Fruit fly (Drosophila melanogaster): Measurements from ENCODE around the gene CG33783.

The CG33783 gene

dm6 chr3R:10084914-10085313 lies 18.3 kb downstream of the CG33783 start (continued):
- no peak for TF ChIP-seq Atf3 (GFP tag; optimal IDR thresholded peaks at IDR 0.05)
- TF ChIP-seq amos (GFP tag; IDR thresholded peaks at IDR 0.05; ENCODE audit: partially characterized antibody) = no peak
- TF ChIP-seq dpn (GFP tag; optimal IDR thresholded peaks at IDR 0.05) = peak; percentile 31 to 53
- no peak for TF ChIP-seq CG31365 (tag; optimal IDR thresholded peaks at IDR 0.05)
- TF ChIP-seq Myb (GFP tag; optimal IDR thresholded peaks at IDR 0.05) = peak; percentile 25
- TF ChIP-seq Hmr (GFP tag; optimal IDR thresholded peaks at IDR 0.05) = peak; percentile 79
- TF ChIP-seq sens (GFP tag) = peak; percentile 74
- peak; percentile 49 for TF ChIP-seq CG13775 (GFP tag; optimal IDR thresholded peaks at IDR 0.05)
- TF ChIP-seq psq (GFP tag; optimal IDR thresholded peaks at IDR 0.05) = no peak
- TF ChIP-seq CG10321 (GFP tag; IDR thresholded peaks at IDR 0.05) = no peak
- no peak for TF ChIP-seq CG2202 (tag; optimal IDR thresholded peaks at IDR 0.05)
- TF ChIP-seq CG8359 (GFP tag; optimal IDR thresholded peaks at IDR 0.05; ENCODE audit: borderline replicate concordance) = no peak
- peak; percentile 57; the same call in 1 of the 3 replicates for TF ChIP-seq CG11456 (GFP tag; IDR thresholded peaks at IDR 0.05)
- TF ChIP-seq ash1 (GFP tag; optimal IDR thresholded peaks at IDR 0.05) = no peak
- peak; percentile 7 for TF ChIP-seq sd (tag; optimal IDR thresholded peaks at IDR 0.05)
- no peak for TF ChIP-seq CG6791 (GFP tag; IDR thresholded peaks at IDR 0.05; ENCODE audit: partially characterized antibody)
- TF ChIP-seq Trl (optimal IDR thresholded peaks at IDR 0.05) = no peak
- TF ChIP-seq Trl (GFP tag; optimal IDR thresholded peaks at IDR 0.05) = no peak
- TF ChIP-seq CG31224 (GFP tag; IDR thresholded peaks at IDR 0.05) = peak; percentile 56
- peak; percentile 7 for TF ChIP-seq Sox102F (GFP tag; optimal IDR thresholded peaks at IDR 0.05)
- TF ChIP-seq CG32772 (GFP tag; IDR thresholded peaks at IDR 0.05) = no peak
- 0 out of 4 replicates have a peak, but pooled peaks have one; percentile 5 for TF ChIP-seq chinmo (GFP tag; IDR thresholded peaks at IDR 0.05; ENCODE audit: partially characterized antibody)
- TF ChIP-seq usp (GFP tag; optimal IDR thresholded peaks at IDR 0.05) = no peak
- TF ChIP-seq H2.0 (GFP tag; IDR thresholded peaks at IDR 0.05) = peak; percentile 61; the same call in 1 of the 2 replicates
- no peak for TF ChIP-seq onecut (GFP tag; IDR thresholded peaks at IDR 0.05)
- no peak for TF ChIP-seq crc (GFP tag; optimal IDR thresholded peaks at IDR 0.05)
- TF ChIP-seq CG10147 (GFP tag; optimal IDR thresholded peaks at IDR 0.05) = peak; percentile 66
- peak; percentile 5 for TF ChIP-seq ERR (GFP tag; optimal IDR thresholded peaks at IDR 0.05)
- no peak for TF ChIP-seq ci (GFP tag; IDR thresholded peaks at IDR 0.05)
- TF ChIP-seq Eip74EF (GFP tag; optimal IDR thresholded peaks at IDR 0.05) = no peak
- TF ChIP-seq dmrt11E (tag; optimal IDR thresholded peaks at IDR 0.05) = no peak
- TF ChIP-seq tap (tag; optimal IDR thresholded peaks at IDR 0.05) = no peak
- peak; percentile 22 for TF ChIP-seq CG10274 (GFP tag; optimal IDR thresholded peaks at IDR 0.05)
- TF ChIP-seq CG34376 (GFP tag; optimal IDR thresholded peaks at IDR 0.05) = no peak
- TF ChIP-seq kni (GFP tag; optimal IDR thresholded peaks at IDR 0.05) = no peak
- TF ChIP-seq emc (GFP tag; optimal IDR thresholded peaks at IDR 0.05) = no peak
- TF ChIP-seq Dad (GFP tag; optimal IDR thresholded peaks at IDR 0.05) = no peak
- peak; percentile 16 for TF ChIP-seq CG3995 (GFP tag; optimal IDR thresholded peaks at IDR 0.05)
- TF ChIP-seq CG4282 (GFP tag; optimal IDR thresholded peaks at IDR 0.05) = no peak
- TF ChIP-seq Ets97D (GFP tag; optimal IDR thresholded peaks at IDR 0.05) = no peak
- no peak for TF ChIP-seq NC2β (GFP tag; optimal IDR thresholded peaks at IDR 0.05)
- peak; percentile 37; the same call in 1 of the 2 replicates for TF ChIP-seq esg (GFP tag; conservative IDR thresholded peaks at IDR 0.05)
- TF ChIP-seq CG18476 (GFP tag; optimal IDR thresholded peaks at IDR 0.05) = no peak
- no peak for TF ChIP-seq so (GFP tag; IDR thresholded peaks at IDR 0.05)
- no peak for TF ChIP-seq CG8944 (GFP tag; optimal IDR thresholded peaks at IDR 0.05)
- no peak for TF ChIP-seq CG18764 (GFP tag; optimal IDR thresholded peaks at IDR 0.05)
- no peak for TF ChIP-seq sug (tag; optimal IDR thresholded peaks at IDR 0.05)
- TF ChIP-seq CG1792 (GFP tag; optimal IDR thresholded peaks at IDR 0.05) = no peak
- TF ChIP-seq al (GFP tag; IDR thresholded peaks at IDR 0.05) = peak; percentile 80
- no peak for TF ChIP-seq exex (tag; optimal IDR thresholded peaks at IDR 0.05)
- TF ChIP-seq CG4404 (GFP tag; IDR thresholded peaks at IDR 0.05) = peak; percentile 62
- TF ChIP-seq GATAe (GFP tag; conservative IDR thresholded peaks at IDR 0.05) = no peak
